Worm (Caenorhabditis elegans) whole organism, midembryonic: ENCODE data around the gene wapl-1.

Experiments used
- T22C8.4 ChIP-seq: fragments of 200-800 bp; sonication (Bioruptor generic); IDR thresholded peaks from 2 replicates; pipeline ENCODE4 v1.3.6; 2022; ENCODE audit warnings: missing genetic modification characterization, missing compliant biosample characterization
- cog-1 ChIP-seq: sonication (generic microtip); optimal IDR thresholded peaks from 2 replicates; lab custom pipeline; 2016; ENCODE audit warnings: missing genetic modification characterization, missing compliant biosample characterization
- flt-1 ChIP-seq: fragments of 200-800 bp; sonication (Bioruptor generic); IDR thresholded peaks from 2 replicates; pipeline ENCODE4 v1.3.6; 2022; ENCODE audit warnings: missing genetic modification characterization, missing compliant biosample characterization
- klf-2 ChIP-seq: fragments of 200-800 bp; sonication (Bioruptor generic); conservative IDR thresholded peaks from 2 replicates; pipeline ENCODE4 v1.3.6; 2022; ENCODE audit warnings: missing genetic modification reagents, missing genetic modification characterization, missing compliant biosample characterization
- med-1 ChIP-seq: sonication (generic microtip); optimal IDR thresholded peaks from 2 replicates; lab custom pipeline; 2017; ENCODE audit warnings: missing genetic modification characterization, mild to moderate bottlenecking, missing compliant biosample characterization, antibody characterized with exemption, missing genetic modification reagents; ENCODE audit not compliant: insufficient read depth
- ref-1 ChIP-seq: fragments of 200-800 bp; sonication (Bioruptor generic); conservative IDR thresholded peaks from 2 replicates; pipeline ENCODE4 v1.3.6; 2022; ENCODE audit warnings: missing genetic modification reagents, missing genetic modification characterization, missing compliant biosample characterization
- tab-1 ChIP-seq: fragments of 200-800 bp; sonication (Bioruptor generic); IDR thresholded peaks from 2 replicates; pipeline ENCODE4 v1.3.6; 2022; ENCODE audit warnings: missing genetic modification characterization, missing compliant biosample characterization
- ztf-23 ChIP-seq: fragments of 200-800 bp; sonication (Bioruptor generic); IDR thresholded peaks from 2 replicates; pipeline ENCODE4 v1.3.6; 2022; ENCODE audit warnings: missing genetic modification reagents, missing genetic modification characterization, missing compliant biosample characterization
- ztf-29 ChIP-seq: fragments of 200-800 bp; sonication (Bioruptor generic); IDR thresholded peaks from 2 replicates; pipeline ENCODE4 v1.3.6; 2022; ENCODE audit warnings: missing genetic modification reagents, missing genetic modification characterization, missing compliant biosample characterization

The wapl-1 gene

ce11 chrIV:4473767-4474166, 28.2 kb upstream of the wapl-1 start:
- TF ChIP-seq klf-2 (GFP tag; lab: Robert Waterston, UW) (no peak), cog-1 (tag; lab: Kevin White, UChicago) (no peak), flt-1 (no peak), ztf-29 (GFP tag; lab: Robert Waterston, UW) (no peak), tab-1 (GFP tag; lab: Robert Waterston, UW) (no peak), T22C8.4 (GFP tag; lab: Robert Waterston, UW) (no peak), ref-1 (GFP tag; lab: Robert Waterston, UW) (no peak)

- TF ChIP-seq flt-1 (no peak), med-1 (GFP tag; lab: Kevin White, UChicago) (no peak), ztf-23 (GFP tag; lab: Robert Waterston, UW) (no peak), ztf-29 (GFP tag; lab: Robert Waterston, UW) (no peak), cog-1 (tag; lab: Kevin White, UChicago) (no peak), tab-1 (GFP tag; lab: Robert Waterston, UW) (no peak)
These were observed 27.1 kb upstream of the wapl-1 start for ce11 chrIV:4472418-4473173.

- TF ChIP-seq ref-1 (GFP tag; lab: Robert Waterston, UW) (no peak), tab-1 (GFP tag; lab: Robert Waterston, UW) (no peak), ztf-29 (GFP tag; lab: Robert Waterston, UW) (no peak), med-1 (GFP tag; lab: Kevin White, UChicago) (no peak), cog-1 (tag; lab: Kevin White, UChicago) (no peak), T22C8.4 (GFP tag; lab: Robert Waterston, UW) (no peak), klf-2 (GFP tag; lab: Robert Waterston, UW) (no peak), flt-1 (no peak), ztf-23 (GFP tag; lab: Robert Waterston, UW) (no peak)
These were observed 25.6 kb upstream of the wapl-1 start for ce11 chrIV:4470885-4471772.

ce11 chrIV:4469770-4470709, 24.5 kb upstream of the wapl-1 start:
- no peak for TF ChIP-seq T22C8.4 (GFP tag; lab: Robert Waterston, UW)
- TF ChIP-seq klf-2 (GFP tag; lab: Robert Waterston, UW): no peak
- peak; percentile 28; the same call in 1 of the 2 replicates for TF ChIP-seq flt-1
- TF ChIP-seq ztf-29 (GFP tag; lab: Robert Waterston, UW): no peak
- no peak for TF ChIP-seq ztf-23 (GFP tag; lab: Robert Waterston, UW)
- no peak for TF ChIP-seq med-1 (GFP tag; lab: Kevin White, UChicago)
- TF ChIP-seq ref-1 (GFP tag; lab: Robert Waterston, UW): no peak; the same call in 1 of the 2 replicates
- TF ChIP-seq tab-1 (GFP tag; lab: Robert Waterston, UW): peak; percentile 63; the same call in 1 of the 2 replicates
- no peak for TF ChIP-seq cog-1 (tag; lab: Kevin White, UChicago)

ce11 chrIV:4469055-4469454, 23.5 kb upstream of the wapl-1 start:
- TF ChIP-seq klf-2 (GFP tag; lab: Robert Waterston, UW) (no peak), cog-1 (tag; lab: Kevin White, UChicago) (no peak), med-1 (GFP tag; lab: Kevin White, UChicago) (no peak), T22C8.4 (GFP tag; lab: Robert Waterston, UW) (no peak)

DNA sequence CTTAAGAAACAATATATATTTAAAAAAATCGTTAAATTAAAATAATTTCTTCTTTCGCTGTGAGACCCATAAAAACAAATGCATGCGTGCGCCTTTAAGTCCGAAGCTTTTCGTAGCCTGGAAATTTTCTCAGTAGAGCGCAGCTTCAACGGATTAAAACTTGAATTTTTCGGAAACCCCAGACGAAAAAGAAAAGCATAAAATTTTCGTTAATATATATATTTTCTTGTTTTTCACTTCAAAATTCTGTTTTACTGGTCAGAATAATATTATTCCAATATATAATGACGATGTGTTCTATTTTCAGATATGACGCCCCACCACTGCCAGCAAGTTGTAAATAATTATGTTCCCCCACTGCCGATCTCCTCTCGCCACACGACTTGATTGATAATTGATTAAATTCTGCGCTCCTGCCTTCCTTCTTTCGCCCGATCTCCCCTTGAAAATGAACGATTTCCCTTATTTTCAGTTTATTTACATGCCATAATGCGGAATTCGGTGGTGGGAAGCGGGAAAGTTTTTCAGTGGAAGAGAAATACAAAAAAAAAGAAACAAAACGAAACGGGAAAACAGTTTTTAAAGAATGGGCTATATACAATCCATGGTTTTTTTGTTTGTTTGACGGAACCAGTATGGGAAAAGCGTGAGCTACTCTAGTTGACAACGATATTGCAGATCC, 22.6 kb upstream of the wapl-1 start:
- TF ChIP-seq ztf-23 (GFP tag; lab: Robert Waterston, UW): no peak
- no peak for TF ChIP-seq flt-1
- 0 out of 2 replicates have a peak, but pooled peaks have one; percentile 17 for TF ChIP-seq ztf-29 (GFP tag; lab: Robert Waterston, UW)

DNA sequence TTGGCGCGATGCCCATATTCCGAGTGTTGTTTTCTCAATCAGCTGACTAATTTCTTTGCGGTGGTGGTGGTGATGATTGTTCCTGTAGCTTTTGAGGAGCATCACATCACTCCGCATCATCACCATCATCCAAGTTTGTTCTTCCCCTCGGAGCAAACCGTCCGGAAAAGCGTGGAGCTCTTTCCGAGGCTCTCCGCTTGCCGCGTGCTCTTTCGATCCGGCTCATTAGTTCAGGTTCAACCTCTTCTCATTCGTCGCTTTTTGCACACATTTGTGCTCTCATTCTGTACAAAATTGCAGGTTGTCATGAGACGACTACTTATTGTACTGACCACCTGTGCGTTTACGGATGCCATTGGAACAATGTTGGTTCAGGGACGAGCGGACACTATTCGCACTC, 19.6 kb upstream of the wapl-1 start, which contains the start of gene M01H9.5:
Gene M01H9.5, plus strand, starts transcription at position 301 of the 400 bp plus-strand sequence.
- TF ChIP-seq med-1 (GFP tag; lab: Kevin White, UChicago) (no peak), klf-2 (GFP tag; lab: Robert Waterston, UW) (no peak), T22C8.4 (GFP tag; lab: Robert Waterston, UW) (no peak), cog-1 (tag; lab: Kevin White, UChicago) (no peak), tab-1 (GFP tag; lab: Robert Waterston, UW) (no peak), ztf-23 (GFP tag; lab: Robert Waterston, UW) (no peak), flt-1 (no peak), ztf-29 (GFP tag; lab: Robert Waterston, UW) (no peak), ref-1 (GFP tag; lab: Robert Waterston, UW) (no peak)

ce11 chrIV:4463132-4463531, 17.6 kb upstream of the wapl-1 start, which contains the start of gene M01H9.2:
TSS of gene M01H9.2 (minus strand) at chrIV:4463232.
- no peak for TF ChIP-seq ref-1 (GFP tag; lab: Robert Waterston, UW)
- no peak for TF ChIP-seq ztf-29 (GFP tag; lab: Robert Waterston, UW)
- TF ChIP-seq flt-1: no peak
- no peak for TF ChIP-seq ztf-23 (GFP tag; lab: Robert Waterston, UW)
- no peak for TF ChIP-seq klf-2 (GFP tag; lab: Robert Waterston, UW)
- TF ChIP-seq cog-1 (tag; lab: Kevin White, UChicago): no peak
- TF ChIP-seq tab-1 (GFP tag; lab: Robert Waterston, UW): no peak
- TF ChIP-seq T22C8.4 (GFP tag; lab: Robert Waterston, UW): no peak
- no peak for TF ChIP-seq med-1 (GFP tag; lab: Kevin White, UChicago)
